Worm (Caenorhabditis elegans) whole organism, mixed stage, embryonic: ENCODE results near the gene F18A1.7.

Experiments
- ceh-39 ChIP-seq: fragments of 150-350 bp; optimal IDR thresholded peaks from 2 replicates; lab custom pipeline; 2014; ENCODE audit warnings: missing biosample characterization, missing genetic modification characterization
- ces-1 ChIP-seq: fragments of 150-350 bp; optimal IDR thresholded peaks from 2 replicates; lab custom pipeline; 2014; ENCODE audit warnings: missing biosample characterization, missing genetic modification reagents, missing genetic modification characterization
- ham-2 ChIP-seq: fragments of 200-800 bp; sonication (Bioruptor generic); optimal IDR thresholded peaks from 2 replicates; lab custom pipeline; 2018; ENCODE audit warnings: mild to moderate bottlenecking, missing genetic modification characterization, missing compliant biosample characterization
- hlh-1 ChIP-seq: fragments of 150-350 bp; optimal IDR thresholded peaks from 2 replicates; lab custom pipeline; 2014; ENCODE audit warnings: missing biosample characterization, missing genetic modification reagents, missing genetic modification characterization
- lin-13 ChIP-seq: fragments of 150-350 bp; optimal IDR thresholded peaks from 2 replicates; lab custom pipeline; 2014; ENCODE audit warnings: missing biosample characterization, missing genetic modification characterization
- lin-32 ChIP-seq: fragments of 200-800 bp; sonication (Bioruptor generic); optimal IDR thresholded peaks from 2 replicates; lab custom pipeline; 2018; ENCODE audit warnings: mild to moderate bottlenecking, missing genetic modification characterization, missing compliant biosample characterization
- lsy-2 ChIP-seq: fragments of 150-350 bp; optimal IDR thresholded peaks from 2 replicates; lab custom pipeline; 2014; ENCODE audit warnings: missing biosample characterization, missing genetic modification characterization
- mep-1 ChIP-seq: fragments of 150-350 bp; optimal IDR thresholded peaks from 2 replicates; lab custom pipeline; 2017; ENCODE audit warnings: missing biosample characterization, missing genetic modification reagents, missing genetic modification characterization, inconsistent platforms
- mls-2 ChIP-seq: sonication (generic microtip); optimal IDR thresholded peaks from 2 replicates; lab custom pipeline; 2016; ENCODE audit warnings: mild to moderate bottlenecking, missing genetic modification characterization, moderate library complexity, missing compliant biosample characterization
- nhr-12 ChIP-seq: fragments of 150-350 bp; optimal IDR thresholded peaks from 2 replicates; lab custom pipeline; 2014; ENCODE audit warnings: missing biosample characterization, missing genetic modification characterization
- nhr-2 ChIP-seq: fragments of 150-350 bp; optimal IDR thresholded peaks from 2 replicates; lab custom pipeline; 2014; ENCODE audit warnings: missing biosample characterization, missing genetic modification characterization
- nhr-28 ChIP-seq: fragments of 150-350 bp; optimal IDR thresholded peaks from 2 replicates; lab custom pipeline; 2014; ENCODE audit warnings: missing biosample characterization, missing genetic modification characterization
- sem-2 ChIP-seq: fragments of 200-800 bp; sonication (Bioruptor generic); optimal IDR thresholded peaks from 2 replicates; lab custom pipeline; 2018; ENCODE audit warnings: mild to moderate bottlenecking, missing genetic modification characterization, missing compliant biosample characterization
- tbx-8 ChIP-seq: fragments of 200-800 bp; sonication (Bioruptor generic); optimal IDR thresholded peaks from 2 replicates; lab custom pipeline; 2018; ENCODE audit warnings: mild to moderate bottlenecking, missing genetic modification characterization, moderate library complexity, missing compliant biosample characterization
- unc-120 ChIP-seq: sonication (generic microtip); optimal IDR thresholded peaks from 2 replicates; lab custom pipeline; 2017; ENCODE audit warnings: missing genetic modification characterization, missing compliant biosample characterization; ENCODE audit not compliant: poor library complexity, severe bottlenecking
- unc-39 ChIP-seq: fragments of 150-350 bp; optimal IDR thresholded peaks from 2 replicates; lab custom pipeline; 2014; ENCODE audit warnings: missing biosample characterization, missing genetic modification characterization

F18A1.7 gene

ce11 chrII:7616141-7616540, 47.4 kb downstream of the F18A1.7 start, which contains the start of gene cdc-42:
TSS of gene cdc-42 (plus strand) at chrII:7616452.
- TF ChIP-seq lsy-2 (tag; lab: Kevin White, UChicago): no peak
- peak; percentile 11 for TF ChIP-seq ces-1 (GFP tag; lab: Kevin White, UChicago)
- no peak for TF ChIP-seq nhr-2 (tag; lab: Kevin White, UChicago)
- TF ChIP-seq unc-39 (tag; lab: Kevin White, UChicago): no peak

DNA sequence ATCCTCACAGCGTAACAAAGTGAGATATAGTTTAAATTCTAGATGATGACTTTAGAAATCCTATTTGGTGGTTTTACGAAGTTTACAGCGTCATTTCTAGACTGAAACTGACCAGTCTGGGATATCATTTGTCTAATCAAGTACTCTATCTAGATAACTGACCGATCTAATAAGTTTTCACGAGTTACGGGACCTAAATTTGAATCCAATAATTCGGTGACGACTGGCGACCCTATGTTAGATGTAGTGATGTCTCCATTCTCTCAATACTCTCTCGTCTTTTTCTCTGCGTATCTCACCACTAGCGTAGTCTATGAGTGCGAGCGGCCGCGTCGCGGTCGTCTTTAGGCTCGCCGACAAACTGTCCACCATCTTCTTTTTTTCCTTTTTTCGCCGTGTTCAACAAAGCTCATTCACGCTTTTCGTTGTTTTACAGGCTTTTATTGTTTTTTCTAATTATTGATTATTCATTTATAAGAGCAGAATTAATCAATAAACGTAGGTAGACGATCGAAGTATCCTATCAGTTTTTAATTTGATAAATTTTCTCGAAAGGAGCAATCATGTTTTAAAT, 48.1 kb downstream of the F18A1.7 start:
- no peak for TF ChIP-seq mls-2
- peak; percentile 25 for TF ChIP-seq unc-120
- no peak for TF ChIP-seq lin-32 (GFP tag; lab: Kevin White, UChicago)
- TF ChIP-seq ces-1 (GFP tag; lab: Kevin White, UChicago): peak; percentile 69
- no peak for TF ChIP-seq nhr-12 (tag; lab: Kevin White, UChicago)
- peak; percentile 42 for TF ChIP-seq mep-1 (tag; lab: Kevin White, UChicago)
- no peak for TF ChIP-seq ham-2
- TF ChIP-seq ceh-39: peak; percentile 14
- no peak for TF ChIP-seq nhr-2 (tag; lab: Kevin White, UChicago)
- TF ChIP-seq tbx-8: no peak
- no peak for TF ChIP-seq lin-13 (tag; lab: Kevin White, UChicago)
- peak; percentile 4 for TF ChIP-seq lsy-2 (tag; lab: Kevin White, UChicago)
- TF ChIP-seq sem-2 (GFP tag; lab: Kevin White, UChicago): no peak

DNA sequence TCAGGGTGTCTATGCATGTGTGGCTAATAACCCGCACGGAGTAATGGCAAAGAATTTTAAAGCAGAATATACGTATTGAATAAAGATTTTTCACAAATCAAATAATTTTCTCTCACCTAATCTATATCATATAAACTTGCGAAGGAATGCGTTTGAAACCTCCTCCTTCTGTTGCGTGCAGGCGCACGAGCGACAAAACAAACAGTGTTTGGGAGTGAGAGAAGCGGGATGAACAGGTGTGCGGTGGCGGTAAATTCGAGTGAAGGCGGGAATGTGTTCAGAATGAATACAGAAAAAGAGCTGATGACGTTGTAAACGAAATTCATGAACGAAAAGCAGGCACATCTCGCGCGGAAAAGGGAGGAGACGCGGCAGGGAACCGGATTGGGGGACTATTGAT, 49.2 kb downstream of the F18A1.7 start:
- no peak for TF ChIP-seq nhr-2 (tag; lab: Kevin White, UChicago)
- TF ChIP-seq lsy-2 (tag; lab: Kevin White, UChicago): no peak
- TF ChIP-seq hlh-1 (tag; lab: Kevin White, UChicago): peak; percentile 64
- TF ChIP-seq lin-32 (GFP tag; lab: Kevin White, UChicago): peak; percentile 10
- no peak for TF ChIP-seq ces-1 (GFP tag; lab: Kevin White, UChicago)

DNA sequence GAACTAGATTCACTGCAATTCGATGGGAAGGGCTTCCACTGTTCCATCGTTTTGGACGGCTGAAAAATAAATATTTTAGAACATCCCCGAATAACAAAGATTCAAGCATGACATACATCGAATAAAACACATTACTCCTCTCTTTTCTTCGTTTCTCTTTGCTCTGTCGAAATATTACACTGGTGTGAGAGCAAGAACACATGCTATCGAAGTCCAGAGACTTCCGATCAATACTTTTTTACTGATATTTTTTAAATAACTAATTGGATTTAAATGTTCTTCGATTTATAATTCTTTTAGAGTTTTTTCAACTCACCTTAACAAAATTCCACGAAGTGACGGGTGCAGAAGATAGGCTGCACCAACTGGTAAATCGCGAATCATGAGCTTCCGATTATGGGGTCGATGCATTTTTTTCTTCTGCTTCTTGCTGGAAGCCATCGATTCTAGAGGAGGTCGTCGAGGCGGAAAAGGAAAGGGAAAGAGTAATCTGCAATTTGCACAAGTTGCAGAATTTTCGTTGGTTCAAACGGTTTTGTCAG, 50.2 kb downstream of the F18A1.7 start, which contains the start of the genes oig-4 and R07G3.7:
oig-4 (plus strand) TSS at position 301 of the 542 bp plus-strand sequence.
R07G3.7 (minus strand) TSS at position 492 of the 542 bp plus-strand sequence.
- TF ChIP-seq hlh-1 (tag; lab: Kevin White, UChicago): peak; percentile 29
- TF ChIP-seq nhr-28 (tag; lab: Kevin White, UChicago): no peak
